In the genomic region with DNA sequence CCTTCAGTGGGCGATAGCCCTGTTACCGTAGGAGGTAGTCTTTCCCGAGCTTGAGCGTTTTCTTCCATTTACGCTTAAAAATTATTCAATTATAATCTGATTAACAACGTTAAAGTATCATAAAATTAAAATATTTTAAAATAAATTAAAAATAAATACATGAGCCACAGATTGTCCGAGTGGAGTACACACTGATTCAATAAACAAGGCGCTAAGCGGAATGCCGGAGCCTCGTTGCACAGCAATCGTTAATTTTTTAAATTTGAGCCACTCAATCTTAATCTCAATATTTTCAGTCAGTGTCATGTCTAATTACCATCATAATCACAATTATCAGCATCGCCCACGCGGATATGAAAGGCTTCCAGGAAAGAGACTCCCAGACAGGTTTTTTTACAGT, we compare ENCODE assay signal across 2 worm cellular contexts.
A peak's percentile ranks its signal among the peaks of the same experiment; 100 is the strongest.
TF ChIP-seq lines count a peak whose summit lies in the region.

A gene (minus strand): TSS at position 73 of the 400 bp plus-strand sequence.
A gene (plus strand): TSS at position 221 of the 400 bp plus-strand sequence.

TF ChIP-seq in whole organism, L1 larva, 84 proteins besides CTCF, POLR2A, EP300 and RAD21 (continued from another document and continues in another):
- TF ChIP-seq F16B12.6 (tag; optimal IDR thresholded peaks at IDR 0.05; lab: Kevin White, UChicago) (peak; percentile 26), sup-37 (GFP tag; optimal IDR thresholded peaks at IDR 0.05; lab: Kevin White, UChicago) (no peak), unc-130 (tag; optimal IDR thresholded peaks at IDR 0.05; lab: Kevin White, UChicago) (peak; percentile 5), nhr-47 (tag; optimal IDR thresholded peaks at IDR 0.05; lab: Kevin White, UChicago) (peak; percentile 54), vab-15 (tag; optimal IDR thresholded peaks at IDR 0.05; lab: Kevin White, UChicago) (no peak), ceh-90 (tag; optimal IDR thresholded peaks at IDR 0.05; lab: Kevin White, UChicago) (no peak), lsy-2 (tag; optimal IDR thresholded peaks at IDR 0.05; lab: Kevin White, UChicago) (peak; percentile 65 to 74), fkh-8 (tag; optimal IDR thresholded peaks at IDR 0.05; lab: Kevin White, UChicago) (no peak), lin-13 (GFP tag; optimal IDR thresholded peaks at IDR 0.05; lab: Kevin White, UChicago) (no peak), C16A3.4 (tag; optimal IDR thresholded peaks at IDR 0.05; lab: Kevin White, UChicago) (peak; percentile 20), hlh-17 (GFP tag; optimal IDR thresholded peaks at IDR 0.05; lab: Kevin White, UChicago; ENCODE audit: borderline replicate concordance) (no peak), sptf-1 (tag; optimal IDR thresholded peaks at IDR 0.05; lab: Kevin White, UChicago) (no peak), hlh-4 (tag; optimal IDR thresholded peaks at IDR 0.05; lab: Kevin White, UChicago) (no peak), ztf-4 (tag; optimal IDR thresholded peaks at IDR 0.05; lab: Kevin White, UChicago) (no peak), grh-1 (GFP tag; IDR thresholded peaks at IDR 0.05; lab: Robert Waterston, UW) (no peak), nhr-71 (tag; optimal IDR thresholded peaks at IDR 0.05; lab: Kevin White, UChicago) (peak; percentile 63), blmp-1 (tag; optimal IDR thresholded peaks at IDR 0.05; lab: Kevin White, UChicago) (peak; percentile 30), irx-1 (tag; optimal IDR thresholded peaks at IDR 0.05; lab: Kevin White, UChicago) (peak; percentile 41), mep-1 (tag; optimal IDR thresholded peaks at IDR 0.05; lab: Kevin White, UChicago) (peak; percentile 71), snpc-4 (tag; optimal IDR thresholded peaks at IDR 0.05; lab: Kevin White, UChicago) (no peak), xbp-1 (tag; optimal IDR thresholded peaks at IDR 0.05; lab: Kevin White, UChicago) (peak; percentile 48), nhr-19 (GFP tag; conservative IDR thresholded peaks at IDR 0.05; lab: Robert Waterston, UW) (no peak; the same call in 1 of the 2 replicates), nhr-20 (tag; optimal IDR thresholded peaks at IDR 0.05; lab: Kevin White, UChicago) (peak; percentile 45), ama-1 (optimal IDR thresholded peaks at IDR 0.05; lab: Kevin White, UChicago) (no peak), mab-9 (GFP tag; IDR thresholded peaks at IDR 0.05; lab: Robert Waterston, UW) (no peak), lin-35 (GFP tag; optimal IDR thresholded peaks at IDR 0.05; lab: Kevin White, UChicago) (peak; percentile 56 to 60), rnt-1 (tag; optimal IDR thresholded peaks at IDR 0.05; lab: Kevin White, UChicago) (peak; percentile 48), nhr-90 (tag; optimal IDR thresholded peaks at IDR 0.05; lab: Kevin White, UChicago; ENCODE audit: poor library complexity) (peak; percentile 48), egl-27 (tag; optimal IDR thresholded peaks at IDR 0.05; lab: Kevin White, UChicago) (no peak), lin-15B (tag; optimal IDR thresholded peaks at IDR 0.05; lab: Kevin White, UChicago) (peak; percentile 39), nhr-76 (tag; optimal IDR thresholded peaks at IDR 0.05; lab: Kevin White, UChicago) (no peak), nhr-85 (tag; lab: Kevin White, UChicago) (no peak), mdl-1 (tag; optimal IDR thresholded peaks at IDR 0.05; lab: Kevin White, UChicago) (no peak), zag-1 (tag; optimal IDR thresholded peaks at IDR 0.05; lab: Kevin White, UChicago) (no peak), lin-39 (tag; optimal IDR thresholded peaks at IDR 0.05; lab: Kevin White, UChicago) (no peak), efl-3 (GFP tag; optimal IDR thresholded peaks at IDR 0.05; lab: Kevin White, UChicago) (no peak), Y116A8C.19 (tag; optimal IDR thresholded peaks at IDR 0.05; lab: Kevin White, UChicago; ENCODE audit: borderline replicate concordance) (no peak), isw-1 (GFP tag; IDR thresholded peaks at IDR 0.05; lab: Robert Waterston, UW) (peak; percentile 28), ztf-11 (tag; optimal IDR thresholded peaks at IDR 0.05; lab: Kevin White, UChicago) (no peak), swsn-7 (tag; optimal IDR thresholded peaks at IDR 0.05; lab: Kevin White, UChicago) (peak; percentile 42), ceh-8 (GFP tag; optimal IDR thresholded peaks at IDR 0.05; lab: Kevin White, UChicago) (no peak), tlp-1 (tag; optimal IDR thresholded peaks at IDR 0.05; lab: Kevin White, UChicago) (no peak), sox-4 (tag; optimal IDR thresholded peaks at IDR 0.05; lab: Kevin White, UChicago) (no peak), mef-2 (tag; optimal IDR thresholded peaks at IDR 0.05; lab: Kevin White, UChicago) (no peak), pag-3 (tag; optimal IDR thresholded peaks at IDR 0.05; lab: Kevin White, UChicago; ENCODE audit: borderline replicate concordance, insufficient read depth) (no peak), nhr-77 (tag; optimal IDR thresholded peaks at IDR 0.05; lab: Kevin White, UChicago) (no peak), dsc-1 (tag; optimal IDR thresholded peaks at IDR 0.05; lab: Kevin White, UChicago) (no peak), ets-5 (GFP tag; IDR thresholded peaks at IDR 0.05; lab: Robert Waterston, UW) (no peak), pax-3 (tag; optimal IDR thresholded peaks at IDR 0.05; lab: Kevin White, UChicago) (no peak), efl-1 (optimal IDR thresholded peaks at IDR 0.05; lab: Kevin White, UChicago) (peak; percentile 43 to 59), efl-1 (GFP tag; optimal IDR thresholded peaks at IDR 0.05 in 1 of 2; lab: Kevin White, UChicago) (peak; percentile 63 to 66), egl-13 (tag; optimal IDR thresholded peaks at IDR 0.05; lab: Kevin White, UChicago) (no peak), aly-2 (tag; optimal IDR thresholded peaks at IDR 0.05; lab: Kevin White, UChicago) (no peak), ceh-63 (GFP tag; optimal IDR thresholded peaks at IDR 0.05; lab: Kevin White, UChicago) (no peak), fkh-10 (GFP tag; optimal IDR thresholded peaks at IDR 0.05; lab: Kevin White, UChicago) (no peak), C34B4.2 (tag; optimal IDR thresholded peaks at IDR 0.05; lab: Kevin White, UChicago) (no peak), lir-3 (tag; optimal IDR thresholded peaks at IDR 0.05; lab: Kevin White, UChicago; ENCODE audit: poor library complexity) (no peak), elt-3 (tag; optimal IDR thresholded peaks at IDR 0.05; lab: Kevin White, UChicago) (peak in 1 of 6 experiments; percentile 57), ces-1 (GFP tag; optimal IDR thresholded peaks at IDR 0.05; lab: Kevin White, UChicago) (no peak), nhr-28 (tag; optimal IDR thresholded peaks at IDR 0.05; lab: Kevin White, UChicago) (no peak), hpl-2 (GFP tag; optimal IDR thresholded peaks at IDR 0.05; lab: Kevin White, UChicago) (no peak), alr-1 (tag; optimal IDR thresholded peaks at IDR 0.05; lab: Kevin White, UChicago; ENCODE audit: borderline replicate concordance) (no peak), unc-30 (tag; optimal IDR thresholded peaks at IDR 0.05; lab: Kevin White, UChicago) (no peak), dpl-1 (GFP tag; optimal IDR thresholded peaks at IDR 0.05; lab: Kevin White, UChicago) (peak in 1 of 3 experiments; percentile 53), jun-1 (tag; optimal IDR thresholded peaks at IDR 0.05; lab: Kevin White, UChicago) (no peak)

TF ChIP-seq in whole organism, L3 larva, 47 proteins besides CTCF, POLR2A, EP300 and RAD21 (continued from another document):
- no peak for TF ChIP-seq nhr-43 (tag; optimal IDR thresholded peaks at IDR 0.05; lab: Kevin White, UChicago; ENCODE audit: poor library complexity, severe bottlenecking)
- peak; percentile 40 for TF ChIP-seq egl-5 (tag; optimal IDR thresholded peaks at IDR 0.05; lab: Kevin White, UChicago)
- TF ChIP-seq nhr-23 (tag; optimal IDR thresholded peaks at IDR 0.05; lab: Kevin White, UChicago) = no peak
- TF ChIP-seq unc-39 (tag; optimal IDR thresholded peaks at IDR 0.05; lab: Kevin White, UChicago) = no peak
